Worm (Caenorhabditis elegans) whole organism, young adult: ENCODE results near the gene F53A9.6.

Experiments used
- F49E8.2 ChIP-seq: sonication (generic microtip); optimal IDR thresholded peaks from 3 replicates; lab custom pipeline; 2017; ENCODE audit warnings: missing genetic modification characterization, mild to moderate bottlenecking, missing compliant biosample characterization, antibody characterized with exemption, moderate library complexity; ENCODE audit not compliant: insufficient read depth
- F55B11.4 ChIP-seq: sonication (generic microtip); optimal IDR thresholded peaks from 2 replicates; lab custom pipeline; 2016; ENCODE audit warnings: missing compliant biosample characterization, missing genetic modification characterization, borderline replicate concordance; ENCODE audit not compliant: insufficient read depth
- F57A8.1 ChIP-seq: fragments of 200-800 bp; sonication (Bioruptor generic); optimal IDR thresholded peaks from 2 replicates; lab custom pipeline; 2018; ENCODE audit warnings: mild to moderate bottlenecking, missing genetic modification characterization, moderate library complexity, missing compliant biosample characterization
- F57C9.4 ChIP-seq: sonication (generic microtip); optimal IDR thresholded peaks from 2 replicates; lab custom pipeline; 2017; ENCODE audit warnings: mild to moderate bottlenecking, missing genetic modification characterization, missing compliant biosample characterization
- Y95B8A.8 ChIP-seq: fragments of 200-800 bp; sonication (Bioruptor generic); IDR thresholded peaks from 2 replicates; pipeline ENCODE4 v1.3.6; 2022; ENCODE audit warnings: missing genetic modification reagents, missing genetic modification characterization, missing compliant biosample characterization
- die-1 ChIP-seq: sonication (generic microtip); optimal IDR thresholded peaks from 2 replicates; lab custom pipeline; 2016; ENCODE audit warnings: missing genotype, mild to moderate bottlenecking, missing genetic modification characterization, missing compliant biosample characterization
- pha-4 ChIP-seq: fragments of 150-350 bp; sonication (generic microtip); optimal IDR thresholded peaks from 2 replicates; lab custom pipeline; 2014; ENCODE audit warnings: missing biosample characterization, missing genetic modification reagents, missing genetic modification characterization
- rpc-1 ChIP-seq, 2 experiments: fragments of 150-350 bp in 1 of 2; sonication (generic microtip) in 1 of 2; optimal IDR thresholded peaks; 2 replicates each; lab custom pipeline; 2014 to 2018; ENCODE audit warnings: missing biosample characterization in 1 of 2, missing genetic modification characterization in 1 of 2, missing genetic modification reagents in 1 of 2, missing genotype in 1 of 2
- snpc-4 ChIP-seq, 5 experiments: fragments of 150-350 bp in 1 of 5; sonication (generic microtip) in 4 of 5; optimal IDR thresholded peaks; 2 replicates each; lab custom pipeline; 2014 to 2018; ENCODE audit warnings: missing genetic modification characterization in 5 of 5, missing biosample characterization in 3 of 5, antibody characterized with exemption in 2 of 5, mild to moderate bottlenecking in 2 of 5, missing compliant biosample characterization in 2 of 5, missing genotype in 2 of 5, moderate library complexity in 2 of 5, missing genetic modification reagents in 1 of 5

DNA sequence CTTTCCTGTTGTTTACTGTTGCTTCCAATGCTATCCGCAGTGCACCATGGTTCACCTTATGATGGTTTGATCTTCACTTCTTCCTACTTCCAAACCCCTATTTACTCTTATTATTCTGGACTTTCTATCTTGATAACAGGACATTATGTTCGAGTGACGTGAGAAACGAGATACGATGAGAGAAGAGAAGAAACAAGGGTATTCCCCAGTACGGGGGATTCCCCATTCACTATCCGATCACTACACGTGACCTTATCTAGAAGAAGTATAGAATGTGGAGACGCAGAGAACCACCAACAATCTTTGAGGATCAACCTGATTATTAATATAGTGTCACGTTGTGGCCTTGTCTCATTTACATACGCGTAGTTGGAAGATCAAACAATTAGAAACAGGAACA lies 38.9 kb upstream of the F53A9.6 start:
- TF ChIP-seq F49E8.2 = no peak
- TF ChIP-seq snpc-4 (GFP tag; optimal IDR thresholded peaks at IDR 0.05; lab: Kevin White, UChicago) = no peak
- TF ChIP-seq snpc-4 (tag; optimal IDR thresholded peaks at IDR 0.05; lab: Kevin White, UChicago) = no peak
- TF ChIP-seq rpc-1 (optimal IDR thresholded peaks at IDR 0.05; lab: Kevin White, UChicago) = no peak
- no peak for TF ChIP-seq rpc-1 (tag; optimal IDR thresholded peaks at IDR 0.05; lab: Kevin White, UChicago)
- no peak for TF ChIP-seq Y95B8A.8
- no peak for TF ChIP-seq F57A8.1 (GFP tag; lab: Kevin White, UChicago)
- TF ChIP-seq pha-4 (tag; lab: Kevin White, UChicago) = no peak
- TF ChIP-seq F55B11.4 = no peak
- TF ChIP-seq F57C9.4 (tag; lab: Kevin White, UChicago) = no peak
- TF ChIP-seq die-1 (tag; lab: Kevin White, UChicago) = no peak
